Worm (Caenorhabditis elegans) whole organism, L4 larva: ENCODE results near the gene K01F9.2.
A peak's percentile ranks its signal among the peaks of the same experiment; 100 is the strongest.

Experiments
- F10B5.3 ChIP-seq: sonication (generic microtip); optimal IDR thresholded peaks from 2 replicates; lab custom pipeline; 2016; ENCODE audit warnings: mild to moderate bottlenecking, missing genetic modification characterization, missing compliant biosample characterization
- F26F4.8 ChIP-seq: fragments of 200-800 bp; sonication (Bioruptor generic); conservative IDR thresholded peaks from 2 replicates; pipeline ENCODE4 v1.3.6; 2022; ENCODE audit warnings: missing genetic modification characterization, missing compliant biosample characterization
- F37D6.2 ChIP-seq: sonication (generic microtip); optimal IDR thresholded peaks from 2 replicates; lab custom pipeline; 2016; ENCODE audit warnings: mild to moderate bottlenecking, missing genetic modification characterization, missing compliant biosample characterization
- F44E2.7 ChIP-seq: fragments of 200-800 bp; sonication (Bioruptor generic); IDR thresholded peaks from 2 replicates; pipeline ENCODE4 v2.1.2; 2022; ENCODE audit warnings: missing genetic modification characterization, missing compliant biosample characterization
- F49E8.2 ChIP-seq: sonication (generic microtip); optimal IDR thresholded peaks from 2 replicates; lab custom pipeline; 2016; ENCODE audit warnings: missing compliant biosample characterization, mild to moderate bottlenecking, missing genetic modification characterization, borderline replicate concordance
- R02D3.7 ChIP-seq: fragments of 150-350 bp; sonication (generic microtip); optimal IDR thresholded peaks from 3 replicates; lab custom pipeline; 2014; ENCODE audit warnings: missing biosample characterization, missing genetic modification characterization
- T20F7.1 ChIP-seq: fragments of 200-800 bp; sonication (Bioruptor generic); optimal IDR thresholded peaks from 2 replicates; lab custom pipeline; 2018; ENCODE audit warnings: mild to moderate bottlenecking, missing genetic modification characterization, missing compliant biosample characterization
- Y105C5A.15 ChIP-seq: fragments of 200-800 bp; sonication (Bioruptor generic); IDR thresholded peaks from 2 replicates; pipeline ENCODE4 v1.3.6; 2022; ENCODE audit warnings: missing genetic modification characterization, missing compliant biosample characterization
- Y5F2A.4 ChIP-seq: fragments of 200-800 bp; sonication (Bioruptor generic); optimal IDR thresholded peaks from 2 replicates; lab custom pipeline; 2018; ENCODE audit warnings: mild to moderate bottlenecking, missing genetic modification characterization, missing compliant biosample characterization
- Y75B8A.6 ChIP-seq: fragments of 200-800 bp; sonication (Bioruptor generic); IDR thresholded peaks from 2 replicates; pipeline ENCODE4 v1.3.6; 2022; ENCODE audit warnings: missing genetic modification reagents, missing genetic modification characterization, missing compliant biosample characterization
- ces-1 ChIP-seq: fragments of 150-350 bp; sonication (generic microtip); optimal IDR thresholded peaks from 4 replicates; lab custom pipeline; 2014; ENCODE audit warnings: missing biosample characterization, missing genetic modification reagents, missing genetic modification characterization
- cey-2 ChIP-seq: sonication (generic microtip); optimal IDR thresholded peaks from 3 replicates; lab custom pipeline; 2017; ENCODE audit warnings: missing genetic modification characterization, mild to moderate bottlenecking, missing compliant biosample characterization, antibody characterized with exemption, borderline replicate concordance; ENCODE audit not compliant: insufficient read depth
- daf-12 ChIP-seq: fragments of 150-350 bp; optimal IDR thresholded peaks from 2 replicates; lab custom pipeline; 2014; ENCODE audit warnings: missing biosample characterization, missing genetic modification reagents, missing genetic modification characterization
- daf-16 ChIP-seq, 3 experiments: sonication (generic microtip); optimal IDR thresholded peaks; 2 replicates each; lab custom pipeline; 2016 to 2017; ENCODE audit warnings: missing genetic modification characterization in 3 of 3, missing genetic modification reagents in 3 of 3, mild to moderate bottlenecking in 2 of 3, missing compliant biosample characterization in 2 of 3, missing biosample characterization in 1 of 3, moderate library complexity in 1 of 3
- daf-19 ChIP-seq: fragments of 200-800 bp; sonication (Bioruptor generic); conservative IDR thresholded peaks from 2 replicates; pipeline ENCODE4 v1.3.6; 2022; ENCODE audit warnings: missing genetic modification characterization, missing compliant biosample characterization
- daf-8 ChIP-seq: fragments of 200-800 bp; sonication (Bioruptor generic); IDR thresholded peaks from 2 replicates; pipeline ENCODE4 v1.3.6; 2022; ENCODE audit warnings: missing genetic modification characterization, missing compliant biosample characterization
- dmd-6 ChIP-seq: fragments of 200-800 bp; sonication (Bioruptor generic); IDR thresholded peaks from 2 replicates; pipeline ENCODE4 v1.3.6; 2022; ENCODE audit warnings: missing genetic modification reagents, missing genetic modification characterization, missing compliant biosample characterization
- dmd-8 ChIP-seq: fragments of 200-800 bp; sonication (Bioruptor generic); IDR thresholded peaks from 2 replicates; pipeline ENCODE4 v1.3.6; 2022; ENCODE audit warnings: missing genetic modification characterization, missing compliant biosample characterization
- dmd-9 ChIP-seq: fragments of 200-800 bp; sonication (Bioruptor generic); IDR thresholded peaks from 2 replicates; pipeline ENCODE4 v1.3.6; 2022; ENCODE audit warnings: missing genetic modification reagents, missing genetic modification characterization, missing compliant biosample characterization
- duxl-1 ChIP-seq: sonication (generic microtip); optimal IDR thresholded peaks from 2 replicates; lab custom pipeline; 2016; ENCODE audit warnings: mild to moderate bottlenecking, missing genetic modification characterization, moderate library complexity, missing compliant biosample characterization; ENCODE audit not compliant: poor library complexity
- egl-27 ChIP-seq: sonication (generic microtip); optimal IDR thresholded peaks from 3 replicates; lab custom pipeline; 2017; ENCODE audit warnings: missing biosample characterization, missing genetic modification reagents, missing genetic modification characterization
- fkh-10 ChIP-seq: fragments of 150-350 bp; optimal IDR thresholded peaks from 2 replicates; lab custom pipeline; 2014; ENCODE audit warnings: missing biosample characterization, missing genetic modification reagents, missing genetic modification characterization
- gei-8 ChIP-seq: fragments of 200-800 bp; sonication (Bioruptor generic); optimal IDR thresholded peaks from 2 replicates; lab custom pipeline; 2018; ENCODE audit warnings: mild to moderate bottlenecking, missing genetic modification characterization, missing compliant biosample characterization
- hif-1 ChIP-seq, 2 experiments: sonication (generic microtip); optimal IDR thresholded peaks; 2 replicates each; lab custom pipeline; 2016 to 2017; ENCODE audit warnings: missing compliant biosample characterization in 2 of 2, missing genetic modification characterization in 2 of 2, missing genetic modification reagents in 2 of 2, missing genotype in 2 of 2, mild to moderate bottlenecking in 1 of 2
- hlh-30 ChIP-seq: sonication (generic microtip); optimal IDR thresholded peaks from 2 replicates; lab custom pipeline; 2017; ENCODE audit warnings: antibody characterized with exemption, mild to moderate bottlenecking, missing genetic modification characterization, missing compliant biosample characterization; ENCODE audit not compliant: insufficient read depth
- lin-15B ChIP-seq: fragments of 150-350 bp; sonication (generic microtip); optimal IDR thresholded peaks from 3 replicates; lab custom pipeline; 2014; ENCODE audit warnings: missing biosample characterization, missing genetic modification characterization
- lin-29 ChIP-seq: fragments of 200-800 bp; sonication (Bioruptor generic); IDR thresholded peaks from 2 replicates; pipeline ENCODE4 v1.3.6; 2022; ENCODE audit warnings: missing genetic modification reagents, missing genetic modification characterization, missing compliant biosample characterization
- lin-39 ChIP-seq: fragments of 150-350 bp; optimal IDR thresholded peaks from 2 replicates; lab custom pipeline; 2014; ENCODE audit warnings: missing biosample characterization, missing genetic modification reagents, missing genetic modification characterization
- madf-9 ChIP-seq: fragments of 200-800 bp; sonication (Bioruptor generic); conservative IDR thresholded peaks from 2 replicates; pipeline ENCODE4 v1.3.6; 2022; ENCODE audit warnings: missing genetic modification reagents, missing genetic modification characterization, missing compliant biosample characterization
- mep-1 ChIP-seq: fragments of 150-350 bp; sonication (generic microtip); optimal IDR thresholded peaks from 3 replicates; lab custom pipeline; 2014; ENCODE audit warnings: missing biosample characterization, missing genetic modification characterization
- nhr-11 ChIP-seq: fragments of 150-350 bp; optimal IDR thresholded peaks from 2 replicates; lab custom pipeline; 2014; ENCODE audit warnings: missing biosample characterization, missing genetic modification characterization
- nhr-25 ChIP-seq: sonication (generic microtip); optimal IDR thresholded peaks from 2 replicates; lab custom pipeline; 2017; ENCODE audit warnings: missing genetic modification characterization, mild to moderate bottlenecking, missing compliant biosample characterization, antibody characterized with exemption, moderate library complexity, borderline replicate concordance; ENCODE audit not compliant: insufficient read depth
- nhr-42 ChIP-seq: fragments of 200-800 bp; sonication (Bioruptor generic); IDR thresholded peaks from 2 replicates; pipeline ENCODE4 v1.3.6; 2022; ENCODE audit warnings: missing genetic modification characterization, missing compliant biosample characterization
- nhr-77 ChIP-seq: fragments of 150-350 bp; optimal IDR thresholded peaks from 2 replicates; lab custom pipeline; 2014; ENCODE audit warnings: missing biosample characterization, missing genetic modification characterization
- php-3 ChIP-seq: fragments of 200-800 bp; sonication (Bioruptor generic); IDR thresholded peaks from 2 replicates; pipeline ENCODE4 v1.3.6; 2022; ENCODE audit warnings: missing genetic modification reagents, missing genetic modification characterization, missing compliant biosample characterization
- pqm-1 ChIP-seq: sonication (generic microtip); optimal IDR thresholded peaks from 2 replicates; lab custom pipeline; 2017; ENCODE audit warnings: missing biosample characterization, missing genetic modification characterization
- rbr-2 ChIP-seq: sonication (generic microtip); optimal IDR thresholded peaks from 2 replicates; lab custom pipeline; 2016; ENCODE audit warnings: missing genotype, missing genetic modification characterization, missing compliant biosample characterization
- saeg-2 ChIP-seq: fragments of 200-800 bp; sonication (Bioruptor generic); IDR thresholded peaks from 2 replicates; pipeline ENCODE4 v1.3.6; 2022; ENCODE audit warnings: missing genetic modification reagents, missing genetic modification characterization, missing compliant biosample characterization
- set-16 ChIP-seq: fragments of 200-800 bp; sonication (Bioruptor generic); IDR thresholded peaks from 2 replicates; pipeline ENCODE4 v1.3.6; 2022; ENCODE audit warnings: missing genetic modification reagents, missing genetic modification characterization, missing compliant biosample characterization
- snpc-4 ChIP-seq: fragments of 150-350 bp; optimal IDR thresholded peaks from 2 replicates; lab custom pipeline; 2014; ENCODE audit warnings: missing biosample characterization, missing genetic modification characterization
- spr-1 ChIP-seq: sonication (generic microtip); optimal IDR thresholded peaks from 2 replicates; lab custom pipeline; 2016; ENCODE audit warnings: mild to moderate bottlenecking, missing genetic modification characterization, missing compliant biosample characterization
- unc-39 ChIP-seq: sonication (generic microtip); optimal IDR thresholded peaks from 2 replicates; lab custom pipeline; 2017; ENCODE audit warnings: missing biosample characterization, missing genetic modification characterization
- unc-62 ChIP-seq, 3 experiments: fragments of 150-350 bp in 1 of 3; sonication (generic microtip); optimal IDR thresholded peaks in 2 of 3; peaks in 1 of 3; 1 replicate in 1 of 3; 2 replicates in 2 of 3; lab custom pipeline; 2014 to 2017; ENCODE audit warnings: missing biosample characterization in 3 of 3, missing genetic modification characterization in 3 of 3, missing genetic modification reagents in 3 of 3, missing genotype in 1 of 3
- vab-7 ChIP-seq: fragments of 200-800 bp; sonication (Bioruptor generic); IDR thresholded peaks from 2 replicates; pipeline ENCODE4 v1.3.6; 2022; ENCODE audit warnings: missing genetic modification reagents, missing genetic modification characterization, missing compliant biosample characterization
- zfp-3 ChIP-seq: fragments of 200-800 bp; sonication (Bioruptor generic); conservative IDR thresholded peaks from 2 replicates; pipeline ENCODE4 v1.3.6; 2022; ENCODE audit warnings: missing genetic modification reagents, missing genetic modification characterization, missing compliant biosample characterization
- zip-11 ChIP-seq: fragments of 200-800 bp; sonication (Bioruptor generic); IDR thresholded peaks from 2 replicates; pipeline ENCODE4 v1.3.6; 2022; ENCODE audit warnings: missing genetic modification characterization, missing compliant biosample characterization
- ztf-7 ChIP-seq: fragments of 150-350 bp; optimal IDR thresholded peaks from 2 replicates; lab custom pipeline; 2014; ENCODE audit warnings: missing biosample characterization, missing genetic modification characterization

The K01F9.2 gene

ce11 chrIII:8866983-8867842, 9.7 kb downstream of the K01F9.2 start (continued):
- TF ChIP-seq mep-1 (tag; lab: Kevin White, UChicago), result peak; percentile 38
- TF ChIP-seq fkh-10, result no peak
- no peak for TF ChIP-seq zip-11 (GFP tag; lab: Robert Waterston, UW)
- TF ChIP-seq T20F7.1, result no peak
- no peak for TF ChIP-seq Y75B8A.6
- no peak for TF ChIP-seq R02D3.7 (tag; lab: Kevin White, UChicago)
- no peak for TF ChIP-seq lin-29 (GFP tag; lab: Robert Waterston, UW)
- TF ChIP-seq pqm-1 (tag; lab: Kevin White, UChicago), result peak; percentile 19
- no peak for TF ChIP-seq egl-27 (tag; lab: Kevin White, UChicago)
- no peak for TF ChIP-seq daf-16 (GFP tag; optimal IDR thresholded peaks at IDR 0.05; lab: Kevin White, UChicago)
- peak; percentile 32 for TF ChIP-seq daf-16 (tag; optimal IDR thresholded peaks at IDR 0.05; lab: Kevin White, UChicago)
- TF ChIP-seq Y5F2A.4 (GFP tag; lab: Kevin White, UChicago), result no peak
- peak; percentile 42 for TF ChIP-seq hlh-30 (tag; lab: Kevin White, UChicago)
- no peak for TF ChIP-seq nhr-11 (tag; lab: Kevin White, UChicago)
- no peak for TF ChIP-seq lin-15B
- no peak for TF ChIP-seq dmd-9 (GFP tag; lab: Robert Waterston, UW)
- peak; percentile 13 for TF ChIP-seq nhr-25 (tag; lab: Kevin White, UChicago)
- 0 out of 2 replicates have a peak, but pooled peaks have one; percentile 7 for TF ChIP-seq saeg-2
- 0 out of 2 replicates have a peak, but pooled peaks have one; percentile 28 for TF ChIP-seq Y105C5A.15 (GFP tag; lab: Robert Waterston, UW)
- no peak for TF ChIP-seq F44E2.7
- no peak for TF ChIP-seq nhr-42 (GFP tag; lab: Robert Waterston, UW)
- no peak for TF ChIP-seq F26F4.8 (GFP tag; lab: Robert Waterston, UW)
- peak; percentile 66 for TF ChIP-seq cey-2
- no peak for TF ChIP-seq daf-19 (GFP tag; lab: Robert Waterston, UW)
- no peak for TF ChIP-seq hif-1 (tag; optimal IDR thresholded peaks at IDR 0.05; lab: Kevin White, UChicago)
- TF ChIP-seq unc-39 (tag; lab: Kevin White, UChicago), result no peak
- no peak for TF ChIP-seq F49E8.2 (tag; lab: Kevin White, UChicago)
- TF ChIP-seq spr-1 (tag; lab: Kevin White, UChicago), result no peak
- peak in 1 of 2 experiments; percentile 67 for TF ChIP-seq unc-62 (GFP tag; optimal IDR thresholded peaks at IDR 0.05 in 1 of 2; lab: Kevin White, UChicago)
- TF ChIP-seq unc-62 (tag; optimal IDR thresholded peaks at IDR 0.05; lab: Kevin White, UChicago), result no peak
- TF ChIP-seq daf-12 (tag; lab: Kevin White, UChicago), result no peak
- no peak for TF ChIP-seq set-16 (GFP tag; lab: Robert Waterston, UW)
- TF ChIP-seq zfp-3 (GFP tag; lab: Robert Waterston, UW), result 0 out of 2 replicates have a peak, but pooled peaks have one; percentile 24
- TF ChIP-seq daf-8 (GFP tag; lab: Robert Waterston, UW), result no peak
- no peak for TF ChIP-seq F37D6.2
- TF ChIP-seq lin-39, result no peak
- TF ChIP-seq gei-8 (GFP tag; lab: Kevin White, UChicago), result no peak
- TF ChIP-seq madf-9, result no peak
- peak; percentile 40 for TF ChIP-seq rbr-2 (tag; lab: Kevin White, UChicago)
- peak; percentile 71 for TF ChIP-seq dmd-6 (GFP tag; lab: Robert Waterston, UW)
- no peak for TF ChIP-seq nhr-77 (tag; lab: Kevin White, UChicago)
- no peak for TF ChIP-seq php-3 (GFP tag; lab: Robert Waterston, UW)
- no peak for TF ChIP-seq vab-7 (GFP tag; lab: Robert Waterston, UW)
- TF ChIP-seq F10B5.3, result no peak
- TF ChIP-seq ztf-7 (tag; lab: Kevin White, UChicago), result no peak
- TF ChIP-seq ces-1 (GFP tag; lab: Kevin White, UChicago), result no peak
- TF ChIP-seq duxl-1, result no peak
- TF ChIP-seq dmd-8 (GFP tag; lab: Robert Waterston, UW), result 0 out of 2 replicates have a peak, but pooled peaks have one; percentile 34
- TF ChIP-seq snpc-4 (tag; lab: Kevin White, UChicago), result no peak
